Fruit fly (Drosophila melanogaster) whole organism, wandering third instar larva: ENCODE results near the gene drd.

Experiments used
- Hnf4 ChIP-seq: fragments of 200-800 bp; sonication (Bioruptor generic); optimal IDR thresholded peaks from 2 replicates; lab custom pipeline; 2016; ENCODE audit warnings: missing biosample characterization, mild to moderate bottlenecking, missing genetic modification characterization
- Hr78 ChIP-seq: fragments of >200 bp; optimal IDR thresholded peaks from 2 replicates; lab custom pipeline; 2017; ENCODE audit warnings: missing biosample characterization, missing genetic modification characterization
- Myc ChIP-seq: fragments of >200 bp; optimal IDR thresholded peaks from 2 replicates; lab custom pipeline; 2017
- Rel ChIP-seq, 2 experiments: fragments of 200-800 bp; sonication (Bioruptor generic) in 1 of 2; optimal IDR thresholded peaks; 2 replicates in 1 of 2; 3 replicates in 1 of 2; lab custom pipeline; 2016 to 2019; ENCODE audit warnings: mild to moderate bottlenecking in 2 of 2, missing biosample characterization in 2 of 2, missing genetic modification characterization in 2 of 2, moderate library complexity in 1 of 2
- Sp1 ChIP-seq: fragments of 200-800 bp; sonication (Bioruptor generic); optimal IDR thresholded peaks from 3 replicates; lab custom pipeline; 2019; ENCODE audit warnings: missing biosample characterization, mild to moderate bottlenecking, missing genetic modification characterization, moderate library complexity
- Vsx2 ChIP-seq: fragments of 200-300, 225-300 bp; sonication (Bioruptor generic); optimal IDR thresholded peaks from 2 replicates; lab custom pipeline; 2018; ENCODE audit warnings: missing biosample characterization, missing genetic modification characterization; ENCODE audit not compliant: partially characterized antibody
- br ChIP-seq: fragments of 200-800 bp; sonication (Bioruptor generic); optimal IDR thresholded peaks from 2 replicates; lab custom pipeline; 2016; ENCODE audit warnings: missing biosample characterization, missing genetic modification characterization
- foxo ChIP-seq, 2 experiments: fragments of 200-800 bp; sonication (Bioruptor generic); optimal IDR thresholded peaks; 2 replicates in 1 of 2; 3 replicates in 1 of 2; lab custom pipeline; 2016 to 2017; ENCODE audit warnings: missing biosample characterization in 2 of 2, missing genetic modification characterization in 2 of 2
- fru ChIP-seq: fragments of 200-800 bp; sonication (Bioruptor generic); optimal IDR thresholded peaks from 3 replicates; lab custom pipeline; 2016; ENCODE audit warnings: missing biosample characterization, mild to moderate bottlenecking, missing genetic modification characterization
- h ChIP-seq: fragments of 200-800 bp; sonication (Bioruptor generic); optimal IDR thresholded peaks from 3 replicates; lab custom pipeline; 2016; ENCODE audit warnings: missing biosample characterization, mild to moderate bottlenecking, missing genetic modification characterization
- psq ChIP-seq: fragments of 200-800 bp; sonication (Bioruptor generic); optimal IDR thresholded peaks from 3 replicates; lab custom pipeline; 2017; ENCODE audit warnings: missing biosample characterization, mild to moderate bottlenecking, missing genetic modification characterization, moderate library complexity
- woc ChIP-seq: sonication (Bioruptor generic); optimal IDR thresholded peaks from 2 replicates; lab custom pipeline; 2016; ENCODE audit warnings: missing biosample characterization, mild to moderate bottlenecking, missing genetic modification characterization

DNA sequence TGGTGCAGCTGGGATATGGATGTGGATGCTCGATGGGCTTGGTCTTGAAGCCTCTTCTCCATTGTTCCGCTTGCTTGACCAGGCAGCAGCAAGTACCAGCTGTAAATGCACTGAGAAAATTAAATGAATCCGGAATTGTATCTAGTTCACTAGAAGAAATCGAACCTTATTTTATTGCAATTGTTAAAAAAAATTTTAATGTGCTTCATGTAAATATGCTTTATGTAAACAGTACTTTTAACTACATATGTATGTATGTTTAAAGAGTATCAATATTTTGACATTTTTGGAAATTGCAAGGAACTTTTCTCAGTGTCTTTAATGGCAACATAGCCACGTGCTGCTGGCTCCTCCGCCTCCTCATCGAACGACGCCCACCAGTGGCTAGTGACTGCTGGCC is 39.3 kb downstream of the drd start:
- TF ChIP-seq Sp1 (GFP tag; lab: Kevin White, UChicago) (no peak), woc (no peak), Hnf4 (GFP tag; lab: Kevin White, UChicago) (no peak), psq (GFP tag; lab: Kevin White, UChicago) (no peak), Vsx2 (GFP tag; lab: Kevin White, UChicago) (no peak), br (GFP tag; lab: Kevin White, UChicago) (no peak), Rel (GFP tag; optimal IDR thresholded peaks at IDR 0.05; lab: Kevin White, UChicago) (no peak), Rel (tag; optimal IDR thresholded peaks at IDR 0.05; lab: Kevin White, UChicago) (no peak), foxo (GFP tag; optimal IDR thresholded peaks at IDR 0.05; lab: Kevin White, UChicago) (no peak), Hr78 (no peak), fru (no peak), Myc (lab: Kevin White, UChicago) (no peak), h (GFP tag; lab: Kevin White, UChicago) (no peak)
